Fruit fly (Drosophila melanogaster) whole organism, wandering third instar larva: ENCODE data around the gene CG1092.

ENCODE experiments used
- CG32264 ChIP-seq: fragments of 200-800 bp; sonication (Bioruptor generic); optimal IDR thresholded peaks from 2 replicates; lab custom pipeline; 2016; ENCODE audit warnings: missing biosample characterization, missing genetic modification characterization
- Dfd ChIP-seq: fragments of >200 bp; optimal IDR thresholded peaks from 2 replicates; lab custom pipeline; 2017; ENCODE audit warnings: missing biosample characterization, missing genetic modification characterization
- N ChIP-seq: fragments of >200 bp; optimal IDR thresholded peaks from 2 replicates; lab custom pipeline; 2018; ENCODE audit warnings: missing biosample characterization, missing external identifiers, missing genetic modification characterization
- br ChIP-seq: fragments of 200-800 bp; sonication (Bioruptor generic); optimal IDR thresholded peaks from 2 replicates; lab custom pipeline; 2016; ENCODE audit warnings: missing biosample characterization, missing genetic modification characterization
- dmrt93B ChIP-seq: fragments of 200-800 bp; sonication (Bioruptor generic); optimal IDR thresholded peaks from 2 replicates; lab custom pipeline; 2018; ENCODE audit warnings: missing biosample characterization, mild to moderate bottlenecking, missing genetic modification characterization
- fru ChIP-seq: fragments of 200-800 bp; sonication (Bioruptor generic); optimal IDR thresholded peaks from 3 replicates; lab custom pipeline; 2016; ENCODE audit warnings: missing biosample characterization, mild to moderate bottlenecking, missing genetic modification characterization
- lola ChIP-seq: fragments of >200 bp; optimal IDR thresholded peaks from 2 replicates; lab custom pipeline; 2017; ENCODE audit warnings: missing biosample characterization, missing genetic modification characterization
- pan ChIP-seq: fragments of >200 bp; optimal IDR thresholded peaks from 2 replicates; lab custom pipeline; 2017
- rgr ChIP-seq: fragments of 200-800 bp; sonication (Bioruptor generic); optimal IDR thresholded peaks from 3 replicates; lab custom pipeline; 2016; ENCODE audit warnings: missing biosample characterization, mild to moderate bottlenecking, missing genetic modification characterization
- usp ChIP-seq: fragments of >200 bp; optimal IDR thresholded peaks from 2 replicates; lab custom pipeline; 2017; ENCODE audit warnings: missing biosample characterization, missing genetic modification characterization

DNA sequence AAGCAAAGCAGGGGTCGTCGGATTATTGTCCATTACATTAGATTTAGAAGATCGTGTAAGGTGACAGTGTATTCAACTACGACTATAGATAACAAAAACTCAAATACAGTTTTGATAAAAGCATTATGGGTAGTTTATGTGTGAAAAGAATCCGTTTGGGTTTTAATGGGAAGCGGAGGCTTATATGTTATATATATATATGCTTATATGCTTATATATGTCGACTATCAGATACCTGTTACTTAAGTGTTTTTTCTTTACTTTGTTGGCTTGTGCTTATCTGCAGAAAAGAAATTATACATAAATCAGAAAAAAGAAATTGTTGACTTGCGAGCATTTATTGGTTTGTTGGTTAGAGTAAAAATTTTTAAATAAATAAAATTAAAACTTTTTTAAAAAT lies 13.6 kb upstream of the CG1092 start, which contains the start of gene CG14644:
- TF ChIP-seq lola = no peak
- no peak for TF ChIP-seq pan (lab: Kevin White, UChicago)
- TF ChIP-seq fru (GFP tag; lab: Kevin White, UChicago) = no peak
- TF ChIP-seq dmrt93B (GFP tag; lab: Kevin White, UChicago) = no peak
- TF ChIP-seq Dfd (GFP tag; lab: Kevin White, UChicago) = no peak
- no peak for TF ChIP-seq usp
- TF ChIP-seq rgr (GFP tag; lab: Kevin White, UChicago) = no peak
- TF ChIP-seq CG32264 (GFP tag; lab: Kevin White, UChicago) = no peak
- TF ChIP-seq br (GFP tag; lab: Kevin White, UChicago) = no peak
- no peak for TF ChIP-seq N (GFP tag; lab: Kevin White, UChicago)
